Worm (Caenorhabditis elegans): Measurements from ENCODE around the gene sars-2.

ce11 chrIV:4338217-4338616, 19.2 kb upstream of the sars-2 start:
- TF ChIP-seq W03F9.2 (tag; optimal IDR thresholded peaks at IDR 0.05) (no peak), him-1 (tag; optimal IDR thresholded peaks at IDR 0.05) (no peak), dao-5 (tag; optimal IDR thresholded peaks at IDR 0.05) (no peak)
